Worm (Caenorhabditis elegans): ENCODE measurements around the gene srz-63.

srz-63 gene

ce11 chrII:1252259-1252658, 26.2 kb upstream of the srz-63 start, which contains the start of gene lin-42:
TSS of gene lin-42 (minus strand) at chrII:1252359.
- TF ChIP-seq F52B5.7 (tag; optimal IDR thresholded peaks at IDR 0.05) (no peak), F23B12.7 (tag; optimal IDR thresholded peaks at IDR 0.05; ENCODE audit: insufficient read depth) (no peak), hrde-1 (tag; optimal IDR thresholded peaks at IDR 0.05; ENCODE audit: borderline replicate concordance) (no peak), tbx-9 (tag; optimal IDR thresholded peaks at IDR 0.05; ENCODE audit: borderline replicate concordance) (no peak), sdz-38 (tag; optimal IDR thresholded peaks at IDR 0.05) (no peak), T26A5.8 (tag; optimal IDR thresholded peaks at IDR 0.05) (no peak), ztf-3 (GFP tag; optimal IDR thresholded peaks at IDR 0.05) (no peak), ztf-22 (GFP tag; optimal IDR thresholded peaks at IDR 0.05) (no peak), attf-3 (GFP tag; conservative IDR thresholded peaks at IDR 0.05) (no peak), ama-1 (optimal IDR thresholded peaks at IDR 0.05) (no peak), ama-1 (GFP tag; optimal IDR thresholded peaks at IDR 0.05) (no peak), lin-26 (GFP tag; IDR thresholded peaks at IDR 0.05) (no peak), Y67H2A.10 (GFP tag; conservative IDR thresholded peaks at IDR 0.05) (no peak), rec-8 (tag; optimal IDR thresholded peaks at IDR 0.05) (no peak), egl-44 (GFP tag; IDR thresholded peaks at IDR 0.05) (no peak), hlh-26 (GFP tag; conservative IDR thresholded peaks at IDR 0.05) (no peak), D2030.7 (GFP tag; IDR thresholded peaks at IDR 0.05) (no peak), lin-54 (GFP tag; optimal IDR thresholded peaks at IDR 0.05) (no peak), snpc-4 (GFP tag; optimal IDR thresholded peaks at IDR 0.05) (no peak), snpc-4 (tag; optimal IDR thresholded peaks at IDR 0.05) (no peak), Y79H2A.3 (GFP tag; conservative IDR thresholded peaks at IDR 0.05) (no peak), ceh-79 (tag; optimal IDR thresholded peaks at IDR 0.05) (no peak)

ce11 chrII:1255637-1256036, 22.8 kb upstream of the srz-63 start, which contains the start of gene clec-119:
TSS of gene clec-119 (plus strand) at chrII:1255937.
- no peak for TF ChIP-seq Y53G8AR.9 (GFP tag; conservative IDR thresholded peaks at IDR 0.05)
- no peak for TF ChIP-seq ceh-100 (GFP tag; IDR thresholded peaks at IDR 0.05)
- no peak for TF ChIP-seq C17E4.6 (GFP tag; IDR thresholded peaks at IDR 0.05)
- no peak for TF ChIP-seq ceh-27 (GFP tag; optimal IDR thresholded peaks at IDR 0.05)
- TF ChIP-seq pbrm-1 (GFP tag; IDR thresholded peaks at IDR 0.05) = no peak
- TF ChIP-seq hrde-1 (tag; optimal IDR thresholded peaks at IDR 0.05; ENCODE audit: borderline replicate concordance) = no peak
- no peak for TF ChIP-seq nhr-120 (GFP tag; IDR thresholded peaks at IDR 0.05)
- TF ChIP-seq egrh-3 (GFP tag; IDR thresholded peaks at IDR 0.05) = no peak
- TF ChIP-seq let-526 (GFP tag; IDR thresholded peaks at IDR 0.05) = no peak

DNA sequence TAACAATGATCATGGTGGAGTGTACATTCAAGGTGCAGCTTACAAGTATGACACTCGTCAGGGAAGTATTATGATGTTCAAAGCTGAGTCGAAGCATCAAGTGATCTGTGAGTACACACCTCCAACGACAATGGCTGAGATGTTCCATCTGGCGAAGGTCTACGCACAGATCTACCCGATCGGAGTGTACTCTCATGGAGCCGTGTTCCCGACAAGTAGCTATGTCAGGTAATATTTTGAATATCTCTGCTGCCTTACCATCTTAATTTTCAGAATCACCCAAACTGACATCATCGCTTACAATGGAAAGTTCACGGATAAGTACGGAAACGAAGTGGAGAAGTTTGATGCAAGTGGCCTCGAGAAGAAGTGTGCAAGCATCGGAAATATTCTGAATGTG, 21.7 kb upstream of the srz-63 start:
- no peak for TF ChIP-seq nhr-90 (tag; optimal IDR thresholded peaks at IDR 0.05)
- TF ChIP-seq sptf-2 (GFP tag; optimal IDR thresholded peaks at IDR 0.05) = no peak
- TF ChIP-seq madf-8 (GFP tag; conservative IDR thresholded peaks at IDR 0.05) = no peak
- no peak for TF ChIP-seq F49E8.2 (tag; optimal IDR thresholded peaks at IDR 0.05; ENCODE audit: insufficient read depth)

DNA sequence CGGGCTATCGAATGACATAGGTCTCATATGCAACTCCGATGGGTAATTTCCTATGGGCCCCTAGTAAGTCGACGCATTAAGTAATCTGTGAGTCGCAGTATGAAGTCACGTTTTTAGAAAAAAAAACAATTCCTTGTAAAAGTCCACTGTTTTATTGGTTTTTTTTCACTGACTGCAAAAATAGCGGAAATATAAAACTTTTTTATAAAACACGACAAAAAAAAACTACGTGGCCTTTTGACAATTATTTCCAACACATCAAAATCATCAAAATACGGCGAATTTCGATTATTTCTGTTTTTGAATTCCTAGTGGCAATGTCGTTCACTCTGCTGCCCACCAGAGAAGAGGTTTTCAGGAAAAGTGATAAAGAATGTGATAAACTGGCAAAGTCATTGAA, 19.8 kb upstream of the srz-63 start, which contains the start of gene clpr-2:
clpr-2 (plus strand) TSS at position 301 of the 400 bp plus-strand sequence.
- TF ChIP-seq mes-4 (tag; optimal IDR thresholded peaks at IDR 0.05) = no peak
- no peak for TF ChIP-seq ama-1 (optimal IDR thresholded peaks at IDR 0.05)
- no peak for TF ChIP-seq ama-1 (GFP tag; optimal IDR thresholded peaks at IDR 0.05)
- no peak for TF ChIP-seq bed-1 (GFP tag; IDR thresholded peaks at IDR 0.05)
